Worm (Caenorhabditis elegans) whole organism, L4 larva: ENCODE data around the gene pha-2.
A peak's percentile ranks its signal among the peaks of the same experiment; 100 is the strongest.

ENCODE experiments used
- F37D6.2 ChIP-seq: sonication (generic microtip); optimal IDR thresholded peaks from 2 replicates; lab custom pipeline; 2016; ENCODE audit warnings: mild to moderate bottlenecking, missing genetic modification characterization, missing compliant biosample characterization
- R02D3.7 ChIP-seq: fragments of 150-350 bp; sonication (generic microtip); optimal IDR thresholded peaks from 3 replicates; lab custom pipeline; 2014; ENCODE audit warnings: missing biosample characterization, missing genetic modification characterization
- T26A8.4 ChIP-seq: fragments of 200-800 bp; sonication (Bioruptor generic); IDR thresholded peaks from 2 replicates; pipeline ENCODE4 v1.3.6; 2022; ENCODE audit warnings: missing genetic modification characterization, missing compliant biosample characterization
- Y105C5A.15 ChIP-seq: fragments of 200-800 bp; sonication (Bioruptor generic); IDR thresholded peaks from 2 replicates; pipeline ENCODE4 v1.3.6; 2022; ENCODE audit warnings: missing genetic modification characterization, missing compliant biosample characterization
- Y48G9A.11 ChIP-seq: fragments of 200-800 bp; sonication (Bioruptor generic); IDR thresholded peaks from 2 replicates; pipeline ENCODE4 v1.3.6; 2022; ENCODE audit warnings: missing genetic modification reagents, missing genetic modification characterization, missing compliant biosample characterization
- ZK546.5 ChIP-seq, 2 experiments: sonication (generic microtip); optimal IDR thresholded peaks; 2 replicates each; lab custom pipeline; 2017; ENCODE audit warnings: missing biosample characterization in 2 of 2, missing genetic modification characterization in 2 of 2
- ama-1 ChIP-seq: fragments of 150-350 bp; optimal IDR thresholded peaks from 2 replicates; lab custom pipeline; 2014; ENCODE audit warnings: inconsistent platforms, mixed read lengths
- ceh-32 ChIP-seq: sonication (generic microtip); optimal IDR thresholded peaks from 2 replicates; lab custom pipeline; 2016; ENCODE audit warnings: mild to moderate bottlenecking, missing genetic modification characterization, missing compliant biosample characterization; ENCODE audit not compliant: poor library complexity
- daf-16 ChIP-seq, 3 experiments: sonication (generic microtip); optimal IDR thresholded peaks; 2 replicates each; lab custom pipeline; 2016 to 2017; ENCODE audit warnings: missing genetic modification characterization in 3 of 3, missing genetic modification reagents in 3 of 3, mild to moderate bottlenecking in 2 of 3, missing compliant biosample characterization in 2 of 3, missing biosample characterization in 1 of 3, moderate library complexity in 1 of 3
- daf-19 ChIP-seq: fragments of 200-800 bp; sonication (Bioruptor generic); conservative IDR thresholded peaks from 2 replicates; pipeline ENCODE4 v1.3.6; 2022; ENCODE audit warnings: missing genetic modification characterization, missing compliant biosample characterization
- dmd-6 ChIP-seq: fragments of 200-800 bp; sonication (Bioruptor generic); IDR thresholded peaks from 2 replicates; pipeline ENCODE4 v1.3.6; 2022; ENCODE audit warnings: missing genetic modification reagents, missing genetic modification characterization, missing compliant biosample characterization
- dmd-8 ChIP-seq: fragments of 200-800 bp; sonication (Bioruptor generic); IDR thresholded peaks from 2 replicates; pipeline ENCODE4 v1.3.6; 2022; ENCODE audit warnings: missing genetic modification characterization, missing compliant biosample characterization
- dmd-9 ChIP-seq: fragments of 200-800 bp; sonication (Bioruptor generic); IDR thresholded peaks from 2 replicates; pipeline ENCODE4 v1.3.6; 2022; ENCODE audit warnings: missing genetic modification reagents, missing genetic modification characterization, missing compliant biosample characterization
- duxl-1 ChIP-seq: sonication (generic microtip); optimal IDR thresholded peaks from 2 replicates; lab custom pipeline; 2016; ENCODE audit warnings: mild to moderate bottlenecking, missing genetic modification characterization, moderate library complexity, missing compliant biosample characterization; ENCODE audit not compliant: poor library complexity
- dve-1 ChIP-seq: sonication (generic microtip); optimal IDR thresholded peaks from 2 replicates; lab custom pipeline; 2017; ENCODE audit warnings: antibody characterized with exemption, mild to moderate bottlenecking, missing genetic modification characterization, missing compliant biosample characterization; ENCODE audit not compliant: insufficient read depth
- egl-43 ChIP-seq: fragments of 200-800 bp; sonication (Bioruptor generic); IDR thresholded peaks from 2 replicates; pipeline ENCODE4 v1.3.6; 2022; ENCODE audit warnings: missing genetic modification reagents, missing genetic modification characterization, missing compliant biosample characterization
- hif-1 ChIP-seq, 2 experiments: sonication (generic microtip); optimal IDR thresholded peaks; 2 replicates each; lab custom pipeline; 2016 to 2017; ENCODE audit warnings: missing compliant biosample characterization in 2 of 2, missing genetic modification characterization in 2 of 2, missing genetic modification reagents in 2 of 2, missing genotype in 2 of 2, mild to moderate bottlenecking in 1 of 2
- hlh-30 ChIP-seq: sonication (generic microtip); optimal IDR thresholded peaks from 2 replicates; lab custom pipeline; 2017; ENCODE audit warnings: antibody characterized with exemption, mild to moderate bottlenecking, missing genetic modification characterization, missing compliant biosample characterization; ENCODE audit not compliant: insufficient read depth
- hmg-1.1 ChIP-seq: fragments of 200-800 bp; sonication (Bioruptor generic); IDR thresholded peaks from 2 replicates; pipeline ENCODE4 v1.3.6; 2022; ENCODE audit warnings: missing genetic modification reagents, missing genetic modification characterization, missing compliant biosample characterization
- lin-1 ChIP-seq: fragments of 200-800 bp; sonication (Bioruptor generic); IDR thresholded peaks from 2 replicates; pipeline ENCODE4 v1.3.6; 2022; ENCODE audit warnings: missing genetic modification reagents, missing genetic modification characterization, missing compliant biosample characterization
- lin-29 ChIP-seq: fragments of 200-800 bp; sonication (Bioruptor generic); IDR thresholded peaks from 2 replicates; pipeline ENCODE4 v1.3.6; 2022; ENCODE audit warnings: missing genetic modification reagents, missing genetic modification characterization, missing compliant biosample characterization
- lin-39 ChIP-seq: fragments of 150-350 bp; optimal IDR thresholded peaks from 2 replicates; lab custom pipeline; 2014; ENCODE audit warnings: missing biosample characterization, missing genetic modification reagents, missing genetic modification characterization
- lsy-2 ChIP-seq, 2 experiments: fragments of 150-350 bp in 1 of 2; sonication (generic microtip) in 1 of 2; optimal IDR thresholded peaks; 2 replicates each; lab custom pipeline; 2014 to 2017; ENCODE audit warnings: missing biosample characterization in 2 of 2, missing genetic modification characterization in 2 of 2
- madf-9 ChIP-seq: fragments of 200-800 bp; sonication (Bioruptor generic); conservative IDR thresholded peaks from 2 replicates; pipeline ENCODE4 v1.3.6; 2022; ENCODE audit warnings: missing genetic modification reagents, missing genetic modification characterization, missing compliant biosample characterization
- mdl-1 ChIP-seq, 2 experiments: fragments of 150-350 bp in 1 of 2; sonication (generic microtip) in 1 of 2; optimal IDR thresholded peaks; 2 replicates each; lab custom pipeline; 2014 to 2017; ENCODE audit warnings: missing biosample characterization in 2 of 2, missing genetic modification characterization in 2 of 2
- mdt-29 ChIP-seq: fragments of 200-800 bp; sonication (Bioruptor generic); IDR thresholded peaks from 2 replicates; pipeline ENCODE4 v1.3.6; 2022; ENCODE audit warnings: missing genetic modification reagents, missing genetic modification characterization, missing compliant biosample characterization
- mep-1 ChIP-seq: fragments of 150-350 bp; sonication (generic microtip); optimal IDR thresholded peaks from 3 replicates; lab custom pipeline; 2014; ENCODE audit warnings: missing biosample characterization, missing genetic modification characterization
- mxl-2 ChIP-seq: fragments of 200-800 bp; sonication (Bioruptor generic); conservative IDR thresholded peaks from 2 replicates; pipeline ENCODE4 v1.3.6; 2022; ENCODE audit warnings: missing genetic modification reagents, missing genetic modification characterization, missing compliant biosample characterization
- mxl-3 ChIP-seq: fragments of 200-800 bp; sonication (Bioruptor generic); optimal IDR thresholded peaks from 2 replicates; lab custom pipeline; 2018; ENCODE audit warnings: mild to moderate bottlenecking, missing genetic modification characterization, missing compliant biosample characterization
- nhr-11 ChIP-seq: fragments of 150-350 bp; optimal IDR thresholded peaks from 2 replicates; lab custom pipeline; 2014; ENCODE audit warnings: missing biosample characterization, missing genetic modification characterization
- nhr-6 ChIP-seq: fragments of 150-350 bp; optimal IDR thresholded peaks from 2 replicates; lab custom pipeline; 2014; ENCODE audit warnings: missing biosample characterization, missing genetic modification characterization
- nhr-76 ChIP-seq: fragments of 150-350 bp; optimal IDR thresholded peaks from 2 replicates; lab custom pipeline; 2014; ENCODE audit warnings: missing biosample characterization, missing genetic modification characterization
- pha-4 ChIP-seq, 2 experiments: fragments of 150-350 bp in 1 of 2; fragments of 200-800 bp in 1 of 2; sonication (Bioruptor generic) in 1 of 2; IDR thresholded peaks in 1 of 2; optimal IDR thresholded peaks in 1 of 2; 2 replicates each; pipeline versions ENCODE4 v1.3.6 to Lab custom; 2014 to 2022; ENCODE audit warnings: missing genetic modification characterization in 2 of 2, missing genetic modification reagents in 2 of 2, missing biosample characterization in 1 of 2, missing compliant biosample characterization in 1 of 2
- php-3 ChIP-seq: fragments of 200-800 bp; sonication (Bioruptor generic); IDR thresholded peaks from 2 replicates; pipeline ENCODE4 v1.3.6; 2022; ENCODE audit warnings: missing genetic modification reagents, missing genetic modification characterization, missing compliant biosample characterization
- pqm-1 ChIP-seq: sonication (generic microtip); optimal IDR thresholded peaks from 2 replicates; lab custom pipeline; 2017; ENCODE audit warnings: missing biosample characterization, missing genetic modification characterization
- rbr-2 ChIP-seq: sonication (generic microtip); optimal IDR thresholded peaks from 2 replicates; lab custom pipeline; 2016; ENCODE audit warnings: missing genotype, missing genetic modification characterization, missing compliant biosample characterization
- set-16 ChIP-seq: fragments of 200-800 bp; sonication (Bioruptor generic); IDR thresholded peaks from 2 replicates; pipeline ENCODE4 v1.3.6; 2022; ENCODE audit warnings: missing genetic modification reagents, missing genetic modification characterization, missing compliant biosample characterization
- spr-1 ChIP-seq: sonication (generic microtip); optimal IDR thresholded peaks from 2 replicates; lab custom pipeline; 2016; ENCODE audit warnings: mild to moderate bottlenecking, missing genetic modification characterization, missing compliant biosample characterization
- tra-1 ChIP-seq: fragments of 200-800 bp; sonication (Bioruptor generic); IDR thresholded peaks from 2 replicates; pipeline ENCODE4 v1.3.6; 2022; ENCODE audit warnings: missing genetic modification reagents, missing genetic modification characterization, missing compliant biosample characterization
- zfp-3 ChIP-seq: fragments of 200-800 bp; sonication (Bioruptor generic); conservative IDR thresholded peaks from 2 replicates; pipeline ENCODE4 v1.3.6; 2022; ENCODE audit warnings: missing genetic modification reagents, missing genetic modification characterization, missing compliant biosample characterization

Gene pha-2

ce11 chrX:661727-662330, 25.0 kb upstream of the pha-2 start, which contains the start of gene rund-1:
TSS of gene rund-1 (minus strand) at chrX:661777.
- TF ChIP-seq ceh-32 (tag; lab: Kevin White, UChicago): no peak
- no peak for TF ChIP-seq Y105C5A.15 (GFP tag; lab: Robert Waterston, UW)
- no peak for TF ChIP-seq lin-1
- TF ChIP-seq hlh-30 (tag; lab: Kevin White, UChicago): peak; percentile 68
- TF ChIP-seq spr-1 (tag; lab: Kevin White, UChicago): no peak
- TF ChIP-seq dmd-8: no peak
- TF ChIP-seq dve-1 (tag; lab: Kevin White, UChicago): peak; percentile 58
- peak; percentile 48 for TF ChIP-seq mep-1 (tag; lab: Kevin White, UChicago)
- peak in 1 of 2 experiments; percentile 39 for TF ChIP-seq hif-1 (tag; optimal IDR thresholded peaks at IDR 0.05; lab: Kevin White, UChicago)
- peak; percentile 53 for TF ChIP-seq rbr-2 (tag; lab: Kevin White, UChicago)
- peak in 1 of 2 experiments; percentile 57 for TF ChIP-seq lsy-2 (tag; optimal IDR thresholded peaks at IDR 0.05; lab: Kevin White, UChicago)
- peak in 1 of 2 experiments; percentile 61 for TF ChIP-seq mdl-1 (tag; optimal IDR thresholded peaks at IDR 0.05; lab: Kevin White, UChicago)
- no peak for TF ChIP-seq php-3 (GFP tag; lab: Robert Waterston, UW)
- peak; percentile 73 for TF ChIP-seq nhr-11 (tag; lab: Kevin White, UChicago)
- TF ChIP-seq dmd-6: peak; percentile 48
- no peak for TF ChIP-seq zfp-3 (GFP tag; lab: Robert Waterston, UW)
- no peak for TF ChIP-seq daf-16 (GFP tag; optimal IDR thresholded peaks at IDR 0.05; lab: Kevin White, UChicago)
- TF ChIP-seq daf-16 (tag; optimal IDR thresholded peaks at IDR 0.05; lab: Kevin White, UChicago): peak; percentile 44
- TF ChIP-seq F37D6.2 (tag; lab: Kevin White, UChicago): peak; percentile 15
- no peak for TF ChIP-seq T26A8.4 (GFP tag; lab: Robert Waterston, UW)
- peak; percentile 66 for TF ChIP-seq hmg-1.1 (GFP tag; lab: Robert Waterston, UW)

- TF ChIP-seq egl-43 (GFP tag; lab: Robert Waterston, UW): no peak
- TF ChIP-seq set-16 (GFP tag; lab: Robert Waterston, UW): no peak
- no peak for TF ChIP-seq nhr-6 (tag; lab: Kevin White, UChicago)
- TF ChIP-seq pqm-1: no peak
- TF ChIP-seq madf-9: no peak
- TF ChIP-seq Y48G9A.11 (GFP tag; lab: Robert Waterston, UW): no peak
- TF ChIP-seq ama-1 (lab: Kevin White, UChicago): no peak
- no peak for TF ChIP-seq tra-1 (GFP tag; lab: Robert Waterston, UW)
- no peak for TF ChIP-seq dmd-6
- TF ChIP-seq lin-29 (GFP tag; lab: Robert Waterston, UW): no peak
These were observed 19.1 kb upstream of the pha-2 start, which contains the start of gene lpr-7 for ce11 chrX:655884-656283. TSS of gene lpr-7 (plus strand) at chrX:656184.

- no peak for TF ChIP-seq ZK546.5 (tag; optimal IDR thresholded peaks at IDR 0.05; lab: Kevin White, UChicago)
- TF ChIP-seq dmd-8: no peak
- TF ChIP-seq mdt-29 (GFP tag; lab: Robert Waterston, UW): no peak
- TF ChIP-seq mxl-2 (GFP tag; lab: Robert Waterston, UW): no peak
- no peak for TF ChIP-seq R02D3.7 (tag; lab: Kevin White, UChicago)
- TF ChIP-seq hif-1 (tag; optimal IDR thresholded peaks at IDR 0.05; lab: Kevin White, UChicago): no peak
- TF ChIP-seq nhr-76 (tag; lab: Kevin White, UChicago): no peak
- TF ChIP-seq pha-4 (GFP tag; IDR thresholded peaks at IDR 0.05; lab: Robert Waterston, UW): no peak
- no peak for TF ChIP-seq pha-4 (tag; optimal IDR thresholded peaks at IDR 0.05; lab: Kevin White, UChicago)
- no peak for TF ChIP-seq mxl-3 (GFP tag; lab: Kevin White, UChicago)
- no peak for TF ChIP-seq dve-1 (tag; lab: Kevin White, UChicago)
- no peak for TF ChIP-seq duxl-1
- TF ChIP-seq ceh-32 (tag; lab: Kevin White, UChicago): no peak
- TF ChIP-seq lin-39 (tag; lab: Kevin White, UChicago): no peak
- TF ChIP-seq dmd-9 (GFP tag; lab: Robert Waterston, UW): no peak
- no peak for TF ChIP-seq daf-19 (GFP tag; lab: Robert Waterston, UW)
These were observed 18.0 kb upstream of the pha-2 start, which contains the start of gene ifc-2 for ce11 chrX:654804-655203. TSS of gene ifc-2 (minus strand) at chrX:654904.
